Worm (Caenorhabditis elegans): ENCODE results near the gene fbxa-67.

Gene fbxa-67

ce11 chrIII:970928-971327 lies 20.5 kb upstream of the fbxa-67 start (continued):
- TF ChIP-seq Y48G9A.11 (GFP tag; IDR thresholded peaks at IDR 0.05) = 0 out of 2 replicates have a peak, but pooled peaks have one; percentile 22
- peak; percentile 19; the same call in 1 of the 2 replicates for TF ChIP-seq php-3 (GFP tag; IDR thresholded peaks at IDR 0.05)
- no peak for TF ChIP-seq R02D3.7 (tag; optimal IDR thresholded peaks at IDR 0.05)
- TF ChIP-seq F10B5.3 (tag; optimal IDR thresholded peaks at IDR 0.05) = no peak
- TF ChIP-seq egl-43 (GFP tag; IDR thresholded peaks at IDR 0.05) = 0 out of 2 replicates have a peak, but pooled peaks have one; percentile 27
- no peak for TF ChIP-seq hmg-1.1 (GFP tag; IDR thresholded peaks at IDR 0.05)

ce11 chrIII:966259-966658 lies 15.8 kb upstream of the fbxa-67 start:
- TF ChIP-seq daf-19 (GFP tag; conservative IDR thresholded peaks at IDR 0.05) = no peak
- no peak for TF ChIP-seq mep-1 (tag; optimal IDR thresholded peaks at IDR 0.05)
- TF ChIP-seq mes-2 (tag; optimal IDR thresholded peaks at IDR 0.05; ENCODE audit: poor library complexity, severe bottlenecking) = no peak
- no peak for TF ChIP-seq snpc-1.2 (GFP tag; IDR thresholded peaks at IDR 0.05)
- TF ChIP-seq jun-1 (tag; optimal IDR thresholded peaks at IDR 0.05) = no peak
- TF ChIP-seq mdt-29 (GFP tag; IDR thresholded peaks at IDR 0.05) = no peak
- TF ChIP-seq F26F4.8 (GFP tag; conservative IDR thresholded peaks at IDR 0.05) = no peak
- TF ChIP-seq sdz-12 (GFP tag; optimal IDR thresholded peaks at IDR 0.05) = no peak
- no peak for TF ChIP-seq daf-8 (GFP tag; IDR thresholded peaks at IDR 0.05)
- no peak for TF ChIP-seq pqm-1 (tag; optimal IDR thresholded peaks at IDR 0.05)
- no peak for TF ChIP-seq ceh-62 (tag; optimal IDR thresholded peaks at IDR 0.05)
- no peak for TF ChIP-seq nhr-111 (GFP tag; optimal IDR thresholded peaks at IDR 0.05)
- TF ChIP-seq rbr-2 (tag; optimal IDR thresholded peaks at IDR 0.05) = no peak
- no peak for TF ChIP-seq attf-4 (tag; optimal IDR thresholded peaks at IDR 0.05)

- no peak for TF ChIP-seq hif-1 (tag; optimal IDR thresholded peaks at IDR 0.05)
- TF ChIP-seq unc-62 (GFP tag; optimal IDR thresholded peaks at IDR 0.05 in 1 of 2) = peak in 1 of 2 experiments; percentile 94
- no peak for TF ChIP-seq unc-62 (tag; optimal IDR thresholded peaks at IDR 0.05)
- no peak for TF ChIP-seq lsy-2 (tag; optimal IDR thresholded peaks at IDR 0.05)
- TF ChIP-seq daf-16 (GFP tag; optimal IDR thresholded peaks at IDR 0.05) = no peak
- no peak for TF ChIP-seq daf-16 (tag; optimal IDR thresholded peaks at IDR 0.05)
Observed at ce11 chrIII:964637-965036, 14.2 kb upstream of the fbxa-67 start.

ce11 chrIII:961948-962347 lies 11.5 kb upstream of the fbxa-67 start, which contains the start of gene fbxa-51:
Gene fbxa-51, plus strand, starts transcription at chrIII:962269.
- peak; percentile 47; the same call in 1 of the 2 replicates for TF ChIP-seq dmd-6 (GFP tag; IDR thresholded peaks at IDR 0.05)
- peak; percentile 39 for TF ChIP-seq pqm-1 (tag; optimal IDR thresholded peaks at IDR 0.05)
- no peak for TF ChIP-seq nhr-6 (tag; optimal IDR thresholded peaks at IDR 0.05)
- TF ChIP-seq nhr-28 (tag; optimal IDR thresholded peaks at IDR 0.05) = peak; percentile 28
- TF ChIP-seq T20F7.1 (GFP tag; optimal IDR thresholded peaks at IDR 0.05) = no peak
- no peak for TF ChIP-seq daf-16 (GFP tag; optimal IDR thresholded peaks at IDR 0.05)
- peak; percentile 81 for TF ChIP-seq daf-16 (tag; optimal IDR thresholded peaks at IDR 0.05)

ce11 chrIII:955981-956380 lies 5.5 kb upstream of the fbxa-67 start, which contains the start of gene fbxa-54:
Gene fbxa-54, plus strand, starts transcription at chrIII:956334.
- TF ChIP-seq pqm-1 (tag; optimal IDR thresholded peaks at IDR 0.05) (peak; percentile 96), dmd-6 (GFP tag; IDR thresholded peaks at IDR 0.05) (peak; percentile 44; the same call in 1 of the 2 replicates), daf-16 (GFP tag; optimal IDR thresholded peaks at IDR 0.05) (no peak), daf-16 (tag; optimal IDR thresholded peaks at IDR 0.05) (peak; percentile 73), skn-1 (tag; optimal IDR thresholded peaks at IDR 0.05) (no peak), nhr-6 (tag; optimal IDR thresholded peaks at IDR 0.05) (no peak), hlh-11 (tag; optimal IDR thresholded peaks at IDR 0.05) (peak; percentile 20), nhr-28 (tag; optimal IDR thresholded peaks at IDR 0.05) (peak; percentile 79)

ce11 chrIII:954553-954952 lies 4.1 kb upstream of the fbxa-67 start, which contains the start of the genes T12B5.15 and T12B5.14:
Gene T12B5.15, minus strand, starts transcription at chrIII:954653.
Gene T12B5.14, plus strand, starts transcription at chrIII:954873.
- TF ChIP-seq aha-1 (tag) (no peak), lin-39 (tag; optimal IDR thresholded peaks at IDR 0.05) (no peak), tra-1 (GFP tag; IDR thresholded peaks at IDR 0.05) (no peak), dmd-8 (GFP tag; IDR thresholded peaks at IDR 0.05) (no peak), skn-1 (tag; optimal IDR thresholded peaks at IDR 0.05) (no peak), nhr-10 (tag; optimal IDR thresholded peaks at IDR 0.05) (no peak), nhr-237 (tag; optimal IDR thresholded peaks at IDR 0.05) (no peak), ceh-44 (GFP tag; IDR thresholded peaks at IDR 0.05) (no peak), nhr-41 (GFP tag; IDR thresholded peaks at IDR 0.05) (no peak), hlh-11 (tag; optimal IDR thresholded peaks at IDR 0.05) (no peak), unc-130 (GFP tag; optimal IDR thresholded peaks at IDR 0.05) (no peak), lin-1 (GFP tag; IDR thresholded peaks at IDR 0.05) (no peak)

All from whole organism, L4 larva.